Worm (Caenorhabditis elegans): ENCODE data around the gene pgp-5.

DNA sequence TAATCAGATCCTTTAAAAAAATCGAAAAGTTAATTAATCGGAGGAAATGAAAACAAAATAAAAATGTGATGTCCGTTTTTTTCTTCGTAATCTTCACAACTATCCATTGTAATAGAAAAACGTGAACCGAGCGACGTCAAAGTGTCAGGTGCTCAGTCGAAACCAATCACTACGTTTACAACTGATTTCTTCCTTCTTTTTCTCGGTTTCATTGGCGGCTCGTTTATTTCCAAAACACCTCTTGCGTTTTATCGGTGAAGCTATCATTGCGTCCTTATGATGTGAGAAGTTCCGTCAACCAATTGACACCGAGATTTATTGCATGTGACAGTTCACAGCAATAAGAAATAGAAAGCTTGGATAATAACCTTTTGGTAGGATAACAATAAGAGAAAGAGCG lies 5.8 kb downstream of the pgp-5 start:
- TF ChIP-seq tab-1 (GFP tag; IDR thresholded peaks at IDR 0.05) (no peak), klf-2 (GFP tag; conservative IDR thresholded peaks at IDR 0.05) (no peak), ztf-29 (GFP tag; IDR thresholded peaks at IDR 0.05) (no peak)
